Fruit fly (Drosophila melanogaster): Measurements from ENCODE around the gene gukh.

dm6 chr3R:19067876-19068406, 84.1 kb downstream of the gukh start:
- no peak for TF ChIP-seq CG34406 (GFP tag; optimal IDR thresholded peaks at IDR 0.05)
- no peak for TF ChIP-seq Ets21C (GFP tag; optimal IDR thresholded peaks at IDR 0.05)
- TF ChIP-seq CG16779 (tag; optimal IDR thresholded peaks at IDR 0.05), result no peak
- TF ChIP-seq acj6 (GFP tag; optimal IDR thresholded peaks at IDR 0.05), result no peak
- no peak for TF ChIP-seq Ets96B (tag; optimal IDR thresholded peaks at IDR 0.05)
- TF ChIP-seq CG11294 (GFP tag; IDR thresholded peaks at IDR 0.05), result no peak
- no peak for TF ChIP-seq CG3032 (tag; optimal IDR thresholded peaks at IDR 0.05)
- no peak for TF ChIP-seq Lpt (GFP tag; optimal IDR thresholded peaks at IDR 0.05)
- no peak for TF ChIP-seq CG15336 (GFP tag; IDR thresholded peaks at IDR 0.05)
- no peak for TF ChIP-seq Met (GFP tag; optimal IDR thresholded peaks at IDR 0.05)
- no peak for TF ChIP-seq ss (GFP tag; optimal IDR thresholded peaks at IDR 0.05)
- TF ChIP-seq dac (GFP tag; optimal IDR thresholded peaks at IDR 0.05), result no peak
- no peak for TF ChIP-seq OdsH (GFP tag; optimal IDR thresholded peaks at IDR 0.05)

All from whole organism, prepupa.